Worm (Caenorhabditis elegans): ENCODE results near the gene F49F1.2.
"Not testable (repeated sequence)": the region's sequence is repeated elsewhere in the genome, so short reads cannot be mapped to it uniquely, and the experiment has no call there.

F49F1.2 gene

DNA sequence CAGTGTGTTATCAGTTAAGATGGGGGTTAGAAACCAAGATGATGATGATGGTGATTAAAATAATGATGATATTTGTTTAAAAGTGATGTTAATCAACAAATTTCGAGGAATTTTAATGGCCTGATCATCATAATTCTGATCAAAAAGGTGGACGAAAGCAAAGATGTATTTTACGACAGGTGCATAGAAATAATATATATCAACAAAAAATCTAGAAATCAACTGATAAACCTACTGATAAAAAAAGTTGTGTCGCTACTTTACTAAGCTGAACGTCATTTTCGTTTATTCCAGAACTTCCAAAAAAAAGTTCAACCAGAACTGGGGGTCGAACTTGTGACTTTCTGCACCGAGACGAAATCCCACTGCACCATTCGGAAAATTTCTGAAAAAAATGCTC is 7.3 kb downstream of the F49F1.2 start, which contains the start of gene mul-1:
TSS of gene mul-1 (minus strand) at position 84 of the 400 bp plus-strand sequence.
- TF ChIP-seq ZK546.5 (tag; optimal IDR thresholded peaks at IDR 0.05) (no peak), ceh-28 (tag; optimal IDR thresholded peaks at IDR 0.05) (no peak), skn-1 (tag; optimal IDR thresholded peaks at IDR 0.05) (no peak), elt-2 (tag; optimal IDR thresholded peaks at IDR 0.05) (peak; percentile 69)

DNA sequence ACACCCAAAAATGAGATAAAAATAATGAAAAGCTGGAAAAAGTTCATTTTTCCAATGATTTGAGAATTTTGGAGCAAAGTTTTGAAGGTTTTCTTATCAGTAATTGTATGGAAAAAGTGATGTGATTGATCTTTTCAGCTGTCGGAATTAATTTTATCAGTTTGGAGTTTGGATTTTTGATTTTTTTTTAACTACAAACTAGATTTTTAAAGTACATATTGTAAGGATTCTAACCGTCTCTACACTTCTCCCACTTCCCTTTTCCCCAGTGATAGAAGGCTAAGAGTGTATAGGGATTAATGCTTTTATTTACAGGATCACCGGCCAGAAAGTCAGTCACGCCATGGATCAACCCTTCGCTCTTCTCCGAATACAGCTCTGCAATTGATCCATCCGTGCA is 9.9 kb downstream of the F49F1.2 start, which contains the start of gene F49F1.7:
TSS of gene F49F1.7 (minus strand) at position 101 of the 400 bp plus-strand sequence.
- TF ChIP-seq ceh-9, eor-1, lin-15B (tag; optimal IDR thresholded peaks at IDR 0.05): not testable (repeated sequence)

- no peak for TF ChIP-seq pha-4 (tag; optimal IDR thresholded peaks at IDR 0.05)
- no peak for TF ChIP-seq ztf-11 (tag; optimal IDR thresholded peaks at IDR 0.05)
- TF ChIP-seq lin-15B (tag; optimal IDR thresholded peaks at IDR 0.05), result no peak
- no peak for TF ChIP-seq fkh-2 (tag; optimal IDR thresholded peaks at IDR 0.05)
- TF ChIP-seq nhr-43 (tag; optimal IDR thresholded peaks at IDR 0.05; ENCODE audit: poor library complexity, severe bottlenecking), result no peak
- TF ChIP-seq tbx-2 (tag; optimal IDR thresholded peaks at IDR 0.05), result no peak
- no peak for TF ChIP-seq skn-1 (tag; optimal IDR thresholded peaks at IDR 0.05)
These were observed 20.0 kb downstream of the F49F1.2 start, which contains the start of gene F49F1.17 for ce11 chrIV:4135744-4136143. Gene F49F1.17, minus strand, starts transcription at chrIV:4135844.

ce11 chrIV:4137472-4137871 is 21.7 kb downstream of the F49F1.2 start, which contains the start of gene F49F1.9:
Gene F49F1.9, minus strand, starts transcription at chrIV:4137572.
- TF ChIP-seq daf-12 (tag; optimal IDR thresholded peaks at IDR 0.05), result no peak
- no peak for TF ChIP-seq unc-39 (tag; optimal IDR thresholded peaks at IDR 0.05)
- no peak for TF ChIP-seq sea-2 (GFP tag; optimal IDR thresholded peaks at IDR 0.05)
- no peak for TF ChIP-seq snpc-4 (tag; optimal IDR thresholded peaks at IDR 0.05)

ce11 chrIV:4139022-4139421 is 23.3 kb downstream of the F49F1.2 start, which contains the start of gene F49F1.10:
Gene F49F1.10, minus strand, starts transcription at chrIV:4139122.
- no peak for TF ChIP-seq ama-1 (optimal IDR thresholded peaks at IDR 0.05)
- no peak for TF ChIP-seq nfya-1 (tag; optimal IDR thresholded peaks at IDR 0.05; ENCODE audit: insufficient read depth)
- no peak for TF ChIP-seq nhr-12 (tag; optimal IDR thresholded peaks at IDR 0.05)
- no peak for TF ChIP-seq ceh-82 (tag; optimal IDR thresholded peaks at IDR 0.05)
- no peak for TF ChIP-seq ceh-28 (tag; optimal IDR thresholded peaks at IDR 0.05)
- TF ChIP-seq ztf-11 (tag; optimal IDR thresholded peaks at IDR 0.05), result no peak
- TF ChIP-seq fkh-2 (tag; optimal IDR thresholded peaks at IDR 0.05), result no peak
- no peak for TF ChIP-seq nhr-23 (tag; optimal IDR thresholded peaks at IDR 0.05)
- no peak for TF ChIP-seq aly-2 (tag; optimal IDR thresholded peaks at IDR 0.05)
- no peak for TF ChIP-seq nhr-25 (tag; optimal IDR thresholded peaks at IDR 0.05)
- no peak for TF ChIP-seq nhr-77 (tag; optimal IDR thresholded peaks at IDR 0.05)
- no peak for TF ChIP-seq tbx-2 (tag; optimal IDR thresholded peaks at IDR 0.05)
- TF ChIP-seq nhr-28 (tag; optimal IDR thresholded peaks at IDR 0.05), result no peak
- TF ChIP-seq jun-1 (tag; optimal IDR thresholded peaks at IDR 0.05), result no peak
- no peak for TF ChIP-seq mdl-1 (tag; optimal IDR thresholded peaks at IDR 0.05)
- TF ChIP-seq hmg-11 (tag; optimal IDR thresholded peaks at IDR 0.05), result no peak
- TF ChIP-seq skn-1 (tag; optimal IDR thresholded peaks at IDR 0.05), result no peak
- no peak for TF ChIP-seq snpc-4 (tag; optimal IDR thresholded peaks at IDR 0.05)
- TF ChIP-seq R02D3.7 (tag; optimal IDR thresholded peaks at IDR 0.05), result no peak
- no peak for TF ChIP-seq ZK546.5 (tag; optimal IDR thresholded peaks at IDR 0.05)

DNA sequence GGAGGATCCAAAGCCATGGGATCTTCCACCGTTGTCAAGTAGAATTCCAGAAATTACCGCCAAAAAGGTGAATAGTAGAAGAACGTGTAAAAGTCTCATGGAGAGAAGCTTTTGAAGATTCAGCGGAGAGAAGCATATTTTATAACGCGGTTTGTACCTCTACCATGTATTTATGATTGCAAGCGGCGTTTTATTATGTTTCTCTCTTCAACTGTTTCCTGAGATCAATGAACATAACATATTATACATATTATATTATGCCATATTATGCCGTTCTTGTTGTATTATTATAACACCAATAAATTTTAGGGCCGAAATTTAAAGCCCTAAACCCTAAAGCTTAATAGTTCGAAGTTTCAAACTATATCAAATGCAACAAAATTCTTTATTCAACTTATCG is 24.5 kb downstream of the F49F1.2 start, which contains the start of gene F49F1.18:
TSS of gene F49F1.18 (minus strand) at position 101 of the 400 bp plus-strand sequence.
- TF ChIP-seq elt-2 (tag; optimal IDR thresholded peaks at IDR 0.05) (no peak), egl-27 (tag; optimal IDR thresholded peaks at IDR 0.05) (no peak), mdl-1 (tag; optimal IDR thresholded peaks at IDR 0.05) (no peak)

ce11 chrIV:4141311-4141710 is 25.6 kb downstream of the F49F1.2 start, which contains the start of gene F49F1.11:
Gene F49F1.11, minus strand, starts transcription at chrIV:4141411.
- TF ChIP-seq R02D3.7 (tag; optimal IDR thresholded peaks at IDR 0.05), result no peak
